Fruit fly (Drosophila melanogaster) whole organism, embryonic: Measurements from ENCODE around the gene CG1440.
A peak's percentile ranks its signal among the peaks of the same experiment; 100 is the strongest.

ENCODE experiments used
- ATbp ChIP-seq: fragments of 200-800 bp; sonication (Bioruptor generic); optimal IDR thresholded peaks from 2 replicates; lab custom pipeline; 2017; ENCODE audit warnings: missing biosample characterization, mild to moderate bottlenecking, missing genetic modification characterization, missing genetic modification reagents
- Abd-B ChIP-seq: fragments of 200-800 bp; sonication (Bioruptor generic); optimal IDR thresholded peaks from 2 replicates; lab custom pipeline; 2018; ENCODE audit warnings: missing biosample characterization, mild to moderate bottlenecking, missing genetic modification characterization, moderate library complexity
- Atf3 ChIP-seq: fragments of 200-800 bp; sonication (Bioruptor generic); optimal IDR thresholded peaks from 3 replicates; lab custom pipeline; 2016; ENCODE audit warnings: missing biosample characterization, missing genetic modification characterization
- B-H1 ChIP-seq: fragments of 200-800 bp; sonication (Bioruptor generic); IDR thresholded peaks from 3 replicates; pipeline ENCODE4 v1.3.6; 2022; ENCODE audit warnings: missing biosample characterization, missing genetic modification characterization
- BEAF-32 ChIP-seq: fragments of 200-800 bp; sonication (Bioruptor generic); optimal IDR thresholded peaks from 3 replicates; lab custom pipeline; 2017; ENCODE audit warnings: missing biosample characterization, missing genetic modification characterization, mild to moderate bottlenecking, moderate library complexity, missing genetic modification reagents
- CG11456 ChIP-seq: fragments of 200-800 bp; sonication (Bioruptor generic); IDR thresholded peaks from 3 replicates; pipeline ENCODE4 v1.3.6; 2022; ENCODE audit warnings: missing biosample characterization, missing genetic modification characterization
- CG13296 ChIP-seq: fragments of 200-800 bp; sonication (Bioruptor generic); optimal IDR thresholded peaks from 3 replicates; lab custom pipeline; 2018; ENCODE audit warnings: missing biosample characterization, mild to moderate bottlenecking, missing genetic modification characterization
- CG13424 ChIP-seq: fragments of 200-800 bp; sonication (Bioruptor generic); optimal IDR thresholded peaks from 2 replicates; lab custom pipeline; 2019; ENCODE audit warnings: missing biosample characterization, mild to moderate bottlenecking, missing genetic modification characterization, moderate library complexity
- CG14441 ChIP-seq: fragments of 200-800 bp; sonication (Bioruptor generic); IDR thresholded peaks from 2 replicates; pipeline ENCODE4 v1.3.6; 2022; ENCODE audit warnings: missing biosample characterization, missing genetic modification characterization
- CG15011 ChIP-seq: fragments of 200-800 bp; sonication (Bioruptor generic); optimal IDR thresholded peaks from 3 replicates; lab custom pipeline; 2018; ENCODE audit warnings: missing biosample characterization, mild to moderate bottlenecking, missing genetic modification characterization
- CG15269 ChIP-seq: fragments of 200-800 bp; sonication (Bioruptor generic); optimal IDR thresholded peaks from 2 replicates; lab custom pipeline; 2018; ENCODE audit warnings: missing biosample characterization, mild to moderate bottlenecking, missing genetic modification characterization, moderate library complexity
- CG17186 ChIP-seq: fragments of 200-800 bp; sonication (Bioruptor generic); optimal IDR thresholded peaks from 3 replicates; lab custom pipeline; 2017; ENCODE audit warnings: missing biosample characterization, missing genetic modification reagents, missing genetic modification characterization
- CG17359 ChIP-seq: fragments of 200-800 bp; sonication (Bioruptor generic); optimal IDR thresholded peaks from 3 replicates; lab custom pipeline; 2018; ENCODE audit warnings: missing biosample characterization, mild to moderate bottlenecking, missing genetic modification characterization, moderate library complexity
- CG2712 ChIP-seq: fragments of 200-800 bp; optimal IDR thresholded peaks from 3 replicates; lab custom pipeline; 2019; ENCODE audit warnings: missing biosample characterization, mild to moderate bottlenecking, missing genetic modification characterization, moderate library complexity
- CG32772 ChIP-seq: fragments of 200-800 bp; sonication (Bioruptor generic); IDR thresholded peaks from 2 replicates; pipeline ENCODE4 v1.3.6; 2022; ENCODE audit warnings: missing biosample characterization, missing genetic modification characterization
- CG33557 ChIP-seq: fragments of 200-800 bp; sonication (Bioruptor generic); optimal IDR thresholded peaks from 2 replicates; lab custom pipeline; 2019; ENCODE audit warnings: missing biosample characterization, mild to moderate bottlenecking, missing genetic modification characterization, moderate library complexity
- CG42726 ChIP-seq: fragments of 200-800 bp; sonication (Bioruptor generic); IDR thresholded peaks from 2 replicates; pipeline ENCODE4 v1.3.6; 2022; ENCODE audit warnings: missing biosample characterization, missing genetic modification characterization; ENCODE audit not compliant: partially characterized antibody
- CG6272 ChIP-seq: fragments of 200-800 bp; sonication (Bioruptor generic); IDR thresholded peaks from 2 replicates; pipeline ENCODE4 v1.3.6; 2022; ENCODE audit warnings: missing biosample characterization, missing genetic modification characterization
- D ChIP-seq, 2 experiments: fragments of 200-800 bp in 1 of 2; fragments of >200 bp in 1 of 2; sonication (Bioruptor generic) in 1 of 2; optimal IDR thresholded peaks; 2 replicates in 1 of 2; 3 replicates in 1 of 2; lab custom pipeline; 2017; ENCODE audit warnings: mild to moderate bottlenecking in 1 of 2, missing biosample characterization in 1 of 2, missing genetic modification characterization in 1 of 2, missing genetic modification reagents in 1 of 2
- D19A ChIP-seq: fragments of 200-800 bp; optimal IDR thresholded peaks from 3 replicates; lab custom pipeline; 2019; ENCODE audit warnings: missing biosample characterization, mild to moderate bottlenecking, missing genetic modification characterization, moderate library complexity
- Dip2 ChIP-seq: fragments of 200-800 bp; sonication (Bioruptor generic); IDR thresholded peaks from 2 replicates; pipeline ENCODE4 v1.3.6; 2022; ENCODE audit warnings: missing biosample characterization, missing genetic modification characterization
- Dll ChIP-seq: fragments of 200-800 bp; sonication (Bioruptor generic); IDR thresholded peaks from 4 replicates; pipeline ENCODE4 v1.3.6; 2022; ENCODE audit warnings: missing biosample characterization, missing genetic modification characterization; ENCODE audit not compliant: partially characterized antibody
- Dref ChIP-seq: fragments of 200-800 bp; sonication (Bioruptor generic); IDR thresholded peaks from 2 replicates; pipeline ENCODE4 v1.3.6; 2022; ENCODE audit warnings: missing biosample characterization, missing genetic modification characterization
- Hr3 ChIP-seq: fragments of 200-800 bp; sonication (Bioruptor generic); optimal IDR thresholded peaks from 3 replicates; lab custom pipeline; 2016; ENCODE audit warnings: missing biosample characterization, missing genetic modification characterization
- Hr39 ChIP-seq: fragments of >200 bp; optimal IDR thresholded peaks from 2 replicates; lab custom pipeline; 2017
- Mes4 ChIP-seq: fragments of 200-800 bp; sonication (Bioruptor generic); optimal IDR thresholded peaks from 2 replicates; lab custom pipeline; 2016; ENCODE audit warnings: missing biosample characterization, missing genetic modification characterization
- PHDP ChIP-seq: fragments of 200-800 bp; sonication (Bioruptor generic); optimal IDR thresholded peaks from 3 replicates; lab custom pipeline; 2018; ENCODE audit warnings: missing biosample characterization, mild to moderate bottlenecking, missing genetic modification characterization, moderate library complexity
- Ptx1 ChIP-seq: fragments of 200-800 bp; sonication (Bioruptor generic); IDR thresholded peaks from 2 replicates; pipeline ENCODE4 v1.3.6; 2022; ENCODE audit warnings: missing biosample characterization, missing genetic modification characterization
- Rfx ChIP-seq: fragments of 200-800 bp; sonication (Bioruptor generic); IDR thresholded peaks from 2 replicates; pipeline ENCODE4 v1.3.6; 2022; ENCODE audit warnings: missing biosample characterization, missing genetic modification characterization
- Six4 ChIP-seq: fragments of 200-800 bp; sonication (Bioruptor generic); optimal IDR thresholded peaks from 2 replicates; lab custom pipeline; 2016; ENCODE audit warnings: missing biosample characterization, missing genetic modification characterization
- Stat92E ChIP-seq, 3 experiments: fragments of >200 bp in 2 of 3; fragments of 200-800 bp in 1 of 3; sonication (Bioruptor generic) in 1 of 3; optimal IDR thresholded peaks; 2 replicates each; lab custom pipeline; 2017 to 2019; ENCODE audit warnings: missing biosample characterization in 3 of 3, missing genetic modification characterization in 3 of 3, mild to moderate bottlenecking in 1 of 3, moderate library complexity in 1 of 3
- Trl ChIP-seq, 3 experiments: fragments of >200 bp in 2 of 3; fragments of 200-800 bp in 1 of 3; sonication (Bioruptor generic) in 1 of 3; optimal IDR thresholded peaks; 2 replicates in 1 of 3; 3 replicates in 2 of 3; lab custom pipeline; 2016 to 2017; ENCODE audit warnings: missing biosample characterization in 1 of 3, missing genetic modification characterization in 1 of 3
- Usf ChIP-seq: fragments of 200-800 bp; sonication (Bioruptor generic); optimal IDR thresholded peaks from 2 replicates; lab custom pipeline; 2017; ENCODE audit warnings: missing genotype, missing biosample characterization, missing genetic modification characterization
- ato ChIP-seq: fragments of 200-800 bp; sonication (Bioruptor generic); IDR thresholded peaks from 2 replicates; pipeline ENCODE4 v1.3.6; 2022; ENCODE audit warnings: missing biosample characterization, missing genetic modification characterization; ENCODE audit not compliant: partially characterized antibody
- cas ChIP-seq: fragments of 200-800 bp; sonication (Bioruptor generic); IDR thresholded peaks from 2 replicates; pipeline ENCODE4 v1.3.6; 2022; ENCODE audit warnings: missing biosample characterization, missing genetic modification characterization
- chm ChIP-seq: fragments of 200-800 bp; sonication (Bioruptor generic); IDR thresholded peaks from 2 replicates; pipeline ENCODE4 v1.3.6; 2022; ENCODE audit warnings: missing biosample characterization, missing genetic modification characterization
- crc ChIP-seq: fragments of 200-800 bp; sonication (Bioruptor generic); optimal IDR thresholded peaks from 2 replicates; lab custom pipeline; 2016; ENCODE audit warnings: missing biosample characterization, missing genetic modification characterization
- dan ChIP-seq: fragments of 200-800 bp; sonication (Bioruptor generic); IDR thresholded peaks from 2 replicates; pipeline ENCODE4 v1.3.6; 2022; ENCODE audit warnings: missing biosample characterization, missing genetic modification characterization
- dpn ChIP-seq, 2 experiments: fragments of 200-800 bp; sonication (Bioruptor generic); optimal IDR thresholded peaks; 3 replicates each; lab custom pipeline; 2016; ENCODE audit warnings: missing biosample characterization in 2 of 2, missing genetic modification characterization in 2 of 2
- fd3F ChIP-seq: fragments of 200-800 bp; sonication (Bioruptor generic); optimal IDR thresholded peaks from 2 replicates; lab custom pipeline; 2018; ENCODE audit warnings: missing biosample characterization, mild to moderate bottlenecking, missing genetic modification characterization, moderate library complexity
- lola ChIP-seq, 3 experiments: fragments of >200 bp in 2 of 3; fragments of 200-800 bp in 1 of 3; sonication (Bioruptor generic) in 1 of 3; optimal IDR thresholded peaks; 2 replicates each; lab custom pipeline; 2017 to 2019; ENCODE audit warnings: missing biosample characterization in 3 of 3, missing genetic modification characterization in 3 of 3, mild to moderate bottlenecking in 1 of 3, moderate library complexity in 1 of 3
- onecut ChIP-seq: fragments of 200-800 bp; sonication (Bioruptor generic); IDR thresholded peaks from 2 replicates; pipeline ENCODE4 v1.3.6; 2022; ENCODE audit warnings: missing biosample characterization, missing genetic modification characterization
- org-1 ChIP-seq: fragments of 200-800 bp; sonication (Bioruptor generic); optimal IDR thresholded peaks from 2 replicates; lab custom pipeline; 2017; ENCODE audit warnings: missing biosample characterization, missing genetic modification characterization
- peb ChIP-seq: fragments of 200-800 bp; sonication (Bioruptor generic); IDR thresholded peaks from 2 replicates; pipeline ENCODE4 v1.3.6; 2022; ENCODE audit warnings: missing biosample characterization, missing genetic modification characterization
- sc ChIP-seq, 3 experiments: fragments of >200 bp in 2 of 3; fragments of 200-800 bp in 1 of 3; sonication (Bioruptor generic) in 1 of 3; optimal IDR thresholded peaks; 2 replicates in 2 of 3; 3 replicates in 1 of 3; lab custom pipeline; 2017; ENCODE audit warnings: mild to moderate bottlenecking in 1 of 3, missing biosample characterization in 1 of 3, missing genetic modification characterization in 1 of 3, missing genetic modification reagents in 1 of 3
- sd ChIP-seq: fragments of 200-800 bp; sonication (Bioruptor generic); optimal IDR thresholded peaks from 3 replicates; lab custom pipeline; 2018; ENCODE audit warnings: missing biosample characterization, mild to moderate bottlenecking, missing genetic modification characterization, moderate library complexity
- slbo ChIP-seq: fragments of 200-800 bp; sonication (Bioruptor generic); IDR thresholded peaks from 2 replicates; pipeline ENCODE4 v1.3.6; 2022; ENCODE audit warnings: missing biosample characterization, missing genetic modification characterization
- sob ChIP-seq: fragments of 200-800 bp; sonication (Bioruptor generic); IDR thresholded peaks from 2 replicates; pipeline ENCODE4 v1.3.6; 2022; ENCODE audit warnings: missing biosample characterization, missing genetic modification characterization
- tup ChIP-seq: fragments of 200-800 bp; sonication (Bioruptor generic); optimal IDR thresholded peaks from 2 replicates; lab custom pipeline; 2016; ENCODE audit warnings: missing biosample characterization, mild to moderate bottlenecking, missing genetic modification characterization, moderate library complexity

CG1440 gene

DNA sequence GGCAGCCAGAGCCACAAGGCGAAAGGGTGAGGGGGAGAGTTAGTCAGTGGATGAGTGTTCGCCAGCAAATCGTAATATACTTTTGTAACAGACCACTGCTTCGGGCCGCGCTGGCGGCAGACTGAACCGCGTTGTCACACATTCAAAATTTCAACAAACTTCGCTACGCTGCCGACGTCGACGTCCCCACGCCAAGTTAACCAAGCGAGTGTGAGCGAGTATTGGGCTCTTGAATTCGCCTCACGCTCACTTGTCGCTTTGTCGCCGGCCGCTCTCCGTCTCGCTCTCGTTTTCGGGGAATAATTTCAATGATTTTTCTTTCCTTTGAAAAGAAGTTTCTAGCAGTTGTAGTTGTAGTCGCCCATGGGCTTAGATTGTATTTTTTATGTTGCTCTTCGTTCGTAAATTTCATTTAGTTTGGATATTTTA, 25.3 kb upstream of the CG1440 start, which contains the start of gene lawc (continued):
- TF ChIP-seq ATbp (no peak), Dll (0 out of 4 replicates have a peak, but pooled peaks have one; percentile 14), Atf3 (GFP tag; lab: Kevin White, UChicago) (no peak), Rfx (GFP tag; lab: Robert Waterston, UW) (peak; percentile 70), Mes4 (GFP tag; lab: Kevin White, UChicago) (no peak), Abd-B (GFP tag; lab: Kevin White, UChicago) (no peak), CG14441 (GFP tag; lab: Robert Waterston, UW) (no peak; the same call in 1 of the 2 replicates), Trl (optimal IDR thresholded peaks at IDR 0.05; lab: Kevin White, UChicago) (peak; percentile 75 to 87), Trl (GFP tag; optimal IDR thresholded peaks at IDR 0.05; lab: Kevin White, UChicago) (peak; percentile 19), Ptx1 (GFP tag; lab: Robert Waterston, UW) (no peak), Dref (no peak), CG33557 (GFP tag; lab: Kevin White, UChicago) (no peak), cas (GFP tag; lab: Robert Waterston, UW) (peak; percentile 35; the same call in 1 of the 2 replicates), sob (GFP tag; lab: Robert Waterston, UW) (peak; percentile 66; the same call in 1 of the 2 replicates), dan (GFP tag; lab: Robert Waterston, UW) (no peak), Six4 (no peak), crc (GFP tag; lab: Kevin White, UChicago) (no peak), lola (GFP tag; optimal IDR thresholded peaks at IDR 0.05; lab: Kevin White, UChicago) (no peak), chm (GFP tag; lab: Robert Waterston, UW) (peak; percentile 94), CG13424 (tag; lab: Kevin White, UChicago) (peak; percentile 13), CG11456 (GFP tag; lab: Robert Waterston, UW) (no peak), fd3F (GFP tag; lab: Kevin White, UChicago) (no peak), peb (GFP tag; lab: Robert Waterston, UW) (0 out of 2 replicates have a peak, but pooled peaks have one; percentile 12), D (optimal IDR thresholded peaks at IDR 0.05; lab: Kevin White, UChicago) (peak; percentile 76), D (GFP tag; optimal IDR thresholded peaks at IDR 0.05; lab: Kevin White, UChicago) (no peak), Hr39 (lab: Kevin White, UChicago) (no peak), Stat92E (GFP tag; optimal IDR thresholded peaks at IDR 0.05; lab: Kevin White, UChicago) (peak in 1 of 3 experiments; percentile 36), Hr3 (GFP tag; lab: Kevin White, UChicago) (no peak), CG15011 (GFP tag; lab: Kevin White, UChicago) (no peak), Dip2 (no peak), CG42726 (peak; percentile 31; the same call in 1 of the 2 replicates), slbo (no peak), PHDP (tag; lab: Kevin White, UChicago) (peak; percentile 33), dpn (GFP tag; optimal IDR thresholded peaks at IDR 0.05; lab: Kevin White, UChicago) (no peak), onecut (GFP tag; lab: Robert Waterston, UW) (peak; percentile 85), tup (GFP tag; lab: Kevin White, UChicago) (no peak), CG13296 (GFP tag; lab: Kevin White, UChicago) (peak; percentile 67), D19A (tag; lab: Kevin White, UChicago) (no peak), sc (optimal IDR thresholded peaks at IDR 0.05; lab: Kevin White, UChicago) (no peak), sc (GFP tag; optimal IDR thresholded peaks at IDR 0.05; lab: Kevin White, UChicago) (no peak), CG32772 (GFP tag; lab: Robert Waterston, UW) (no peak), CG6272 (GFP tag; lab: Robert Waterston, UW) (no peak), Usf (GFP tag; lab: Kevin White, UChicago) (no peak), sd (tag; lab: Kevin White, UChicago) (no peak), CG17186 (GFP tag; lab: Kevin White, UChicago) (no peak), B-H1 (GFP tag; lab: Robert Waterston, UW) (no peak; the same call in 2 of the 3 replicates), CG17359 (tag; lab: Kevin White, UChicago) (no peak), BEAF-32 (no peak), ato (GFP tag; lab: Robert Waterston, UW) (peak; percentile 49; the same call in 1 of the 2 replicates), org-1 (GFP tag; lab: Kevin White, UChicago) (no peak), CG15269 (tag; lab: Kevin White, UChicago) (peak; percentile 12), CG2712 (tag; lab: Kevin White, UChicago) (peak; percentile 16)
